Worm (Caenorhabditis elegans): ENCODE data around the gene epac-1.

Gene epac-1

DNA sequence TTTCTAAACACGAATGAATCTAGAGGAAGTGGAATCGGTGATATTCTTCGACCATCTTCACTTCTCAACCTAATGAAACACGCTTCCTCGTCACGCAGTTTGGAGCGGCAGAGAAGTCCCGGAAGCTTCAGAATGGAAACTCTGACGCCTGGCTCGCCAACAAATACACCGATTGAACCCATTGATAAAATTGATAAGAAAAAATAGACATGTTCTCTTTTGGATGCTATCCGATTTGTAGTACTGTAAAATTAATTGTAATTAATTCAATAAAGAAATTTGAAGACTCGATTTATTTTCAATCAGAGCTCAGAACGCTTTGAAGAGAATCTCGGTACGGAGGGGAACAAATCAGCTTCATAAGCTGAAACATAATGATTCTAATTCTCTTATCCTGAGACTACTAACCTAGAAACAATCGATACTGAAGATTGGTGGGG lies 25.5 kb downstream of the epac-1 start (continued):
- TF ChIP-seq F37D6.2 (tag; optimal IDR thresholded peaks at IDR 0.05): no peak
- TF ChIP-seq ztf-7 (tag; optimal IDR thresholded peaks at IDR 0.05): no peak
- no peak for TF ChIP-seq aly-2 (tag; optimal IDR thresholded peaks at IDR 0.05)
- TF ChIP-seq dpl-1 (GFP tag; optimal IDR thresholded peaks at IDR 0.05): no peak
- TF ChIP-seq nhr-42 (GFP tag; IDR thresholded peaks at IDR 0.05): peak; percentile 71; the same call in 1 of the 2 replicates
- TF ChIP-seq aha-1 (tag): no peak
- no peak for TF ChIP-seq F44E2.7 (GFP tag; IDR thresholded peaks at IDR 0.05)
- TF ChIP-seq lin-13 (GFP tag; optimal IDR thresholded peaks at IDR 0.05): peak; percentile 43
- TF ChIP-seq nhr-111 (GFP tag; optimal IDR thresholded peaks at IDR 0.05): no peak
- TF ChIP-seq lsy-2 (tag; optimal IDR thresholded peaks at IDR 0.05): peak; percentile 5 to 74
- TF ChIP-seq Y75B8A.6 (GFP tag; IDR thresholded peaks at IDR 0.05): peak; percentile 93
- TF ChIP-seq ceh-20 (GFP tag; IDR thresholded peaks at IDR 0.05): peak; percentile 58; the same call in 1 of the 2 replicates
- peak; percentile 52 for TF ChIP-seq gei-8 (GFP tag; optimal IDR thresholded peaks at IDR 0.05)
- TF ChIP-seq ceh-44 (GFP tag; IDR thresholded peaks at IDR 0.05): no peak
- TF ChIP-seq lim-7 (GFP tag; IDR thresholded peaks at IDR 0.05): 0 out of 2 replicates have a peak, but pooled peaks have one; percentile 32
- peak; percentile 50 for TF ChIP-seq tra-1 (GFP tag; IDR thresholded peaks at IDR 0.05)
- peak; percentile 70 for TF ChIP-seq arid-1 (GFP tag; conservative IDR thresholded peaks at IDR 0.05)
- TF ChIP-seq lin-15B (tag; optimal IDR thresholded peaks at IDR 0.05): no peak
- TF ChIP-seq unc-62 (GFP tag; optimal IDR thresholded peaks at IDR 0.05 in 1 of 2): no peak
- no peak for TF ChIP-seq unc-62 (tag; optimal IDR thresholded peaks at IDR 0.05)
- peak; percentile 40 for TF ChIP-seq duxl-1 (tag; optimal IDR thresholded peaks at IDR 0.05; ENCODE audit: poor library complexity)
- TF ChIP-seq pqm-1 (tag; optimal IDR thresholded peaks at IDR 0.05): no peak
- TF ChIP-seq nhr-77 (tag; optimal IDR thresholded peaks at IDR 0.05): peak; percentile 75
- TF ChIP-seq pha-4 (GFP tag; IDR thresholded peaks at IDR 0.05): peak; percentile 83
- TF ChIP-seq pha-4 (tag; optimal IDR thresholded peaks at IDR 0.05): no peak
- TF ChIP-seq hmg-1.1 (GFP tag; IDR thresholded peaks at IDR 0.05): peak; percentile 43; the same call in 1 of the 2 replicates
- TF ChIP-seq lir-3 (tag; optimal IDR thresholded peaks at IDR 0.05): no peak
- peak; percentile 90 for TF ChIP-seq Y105C5A.15 (GFP tag; IDR thresholded peaks at IDR 0.05)
- TF ChIP-seq ceh-32 (tag; optimal IDR thresholded peaks at IDR 0.05; ENCODE audit: poor library complexity): no peak
- TF ChIP-seq spr-3 (GFP tag; optimal IDR thresholded peaks at IDR 0.05): peak; percentile 80
- TF ChIP-seq egl-43 (GFP tag; IDR thresholded peaks at IDR 0.05): peak; percentile 79
- peak; percentile 99 for TF ChIP-seq zfp-3 (GFP tag; conservative IDR thresholded peaks at IDR 0.05)
- TF ChIP-seq hif-1 (tag; optimal IDR thresholded peaks at IDR 0.05): peak in 1 of 2 experiments; percentile 21
- 0 out of 2 replicates have a peak, but pooled peaks have one; percentile 63 for TF ChIP-seq php-3 (GFP tag; IDR thresholded peaks at IDR 0.05)
- TF ChIP-seq hlh-30 (tag; optimal IDR thresholded peaks at IDR 0.05; ENCODE audit: insufficient read depth): peak; percentile 58
- peak; percentile 33 for TF ChIP-seq F10B5.3 (tag; optimal IDR thresholded peaks at IDR 0.05)
- peak; percentile 56 for TF ChIP-seq spr-1 (tag; optimal IDR thresholded peaks at IDR 0.05)
- peak; percentile 32 for TF ChIP-seq fos-1 (tag; optimal IDR thresholded peaks at IDR 0.05)
- 0 out of 2 replicates have a peak, but pooled peaks have one; percentile 19 for TF ChIP-seq nhr-41 (GFP tag; IDR thresholded peaks at IDR 0.05)
- no peak for TF ChIP-seq ces-1 (GFP tag; optimal IDR thresholded peaks at IDR 0.05)
- TF ChIP-seq F26F4.8 (GFP tag; conservative IDR thresholded peaks at IDR 0.05): 0 out of 2 replicates have a peak, but pooled peaks have one; percentile 48
- TF ChIP-seq saeg-2 (GFP tag; IDR thresholded peaks at IDR 0.05): 0 out of 2 replicates have a peak, but pooled peaks have one; percentile 43
- TF ChIP-seq sdz-12 (GFP tag; optimal IDR thresholded peaks at IDR 0.05): peak; percentile 86
- TF ChIP-seq F49E8.2 (tag; optimal IDR thresholded peaks at IDR 0.05; ENCODE audit: borderline replicate concordance): peak; percentile 19
- peak; percentile 75 for TF ChIP-seq lin-38 (GFP tag; IDR thresholded peaks at IDR 0.05)
- no peak for TF ChIP-seq nhr-28 (tag; optimal IDR thresholded peaks at IDR 0.05)
- TF ChIP-seq attf-4 (tag; optimal IDR thresholded peaks at IDR 0.05): no peak
- no peak for TF ChIP-seq skn-1 (tag; optimal IDR thresholded peaks at IDR 0.05)
- TF ChIP-seq D1046.2 (GFP tag; IDR thresholded peaks at IDR 0.05): peak; percentile 81; the same call in 1 of the 2 replicates
- no peak for TF ChIP-seq mxl-3 (GFP tag; optimal IDR thresholded peaks at IDR 0.05)
- TF ChIP-seq ctbp-1 (GFP tag; IDR thresholded peaks at IDR 0.05): 0 out of 2 replicates have a peak, but pooled peaks have one; percentile 56
